Worm (Caenorhabditis elegans): ENCODE results near the gene M03F8.6.

The M03F8.6 gene

DNA sequence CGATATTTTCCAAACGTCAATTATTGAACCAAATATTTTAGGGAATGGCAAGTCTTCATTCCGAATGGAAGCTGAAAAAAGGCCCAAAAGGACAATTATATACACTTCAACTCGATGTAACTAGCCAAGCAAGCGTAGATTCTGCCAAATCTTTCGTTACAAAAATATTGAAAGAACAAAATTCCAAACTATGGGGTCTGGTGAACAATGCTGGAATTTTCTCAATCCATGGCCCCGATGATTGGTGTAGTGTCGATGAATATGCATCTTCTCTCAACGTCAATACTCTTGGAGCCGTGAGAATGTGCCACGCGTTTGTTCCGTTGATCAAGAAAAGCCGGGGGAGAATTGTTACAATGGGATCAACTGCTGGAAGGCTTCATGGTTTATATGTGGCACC lies 29.6 kb upstream of the M03F8.6 start:
- no peak for TF ChIP-seq F13C5.2 (tag; optimal IDR thresholded peaks at IDR 0.05)
- TF ChIP-seq tbx-37 (GFP tag; conservative IDR thresholded peaks at IDR 0.05), result no peak
- no peak for TF ChIP-seq pes-1 (GFP tag; IDR thresholded peaks at IDR 0.05)
- no peak for TF ChIP-seq ets-7 (tag; optimal IDR thresholded peaks at IDR 0.05)
- TF ChIP-seq aly-1 (tag; optimal IDR thresholded peaks at IDR 0.05), result no peak
- TF ChIP-seq sea-1 (GFP tag; conservative IDR thresholded peaks at IDR 0.05), result no peak
- no peak for TF ChIP-seq flt-1 (GFP tag; IDR thresholded peaks at IDR 0.05)
- no peak for TF ChIP-seq tbx-11 (GFP tag; IDR thresholded peaks at IDR 0.05)
- no peak for TF ChIP-seq hmbx-1 (tag; optimal IDR thresholded peaks at IDR 0.05)
- TF ChIP-seq ama-1 (optimal IDR thresholded peaks at IDR 0.05), result no peak
- TF ChIP-seq ceh-36 (tag; optimal IDR thresholded peaks at IDR 0.05), result no peak
- TF ChIP-seq tra-4 (tag; optimal IDR thresholded peaks at IDR 0.05), result no peak
- TF ChIP-seq B0310.2 (tag; optimal IDR thresholded peaks at IDR 0.05), result no peak
- TF ChIP-seq hnd-1 (tag; optimal IDR thresholded peaks at IDR 0.05), result no peak
- TF ChIP-seq hmg-4 (GFP tag; optimal IDR thresholded peaks at IDR 0.05), result no peak
- no peak for TF ChIP-seq scrt-1 (GFP tag; IDR thresholded peaks at IDR 0.05)
- TF ChIP-seq ceh-13 (GFP tag; optimal IDR thresholded peaks at IDR 0.05), result no peak

DNA sequence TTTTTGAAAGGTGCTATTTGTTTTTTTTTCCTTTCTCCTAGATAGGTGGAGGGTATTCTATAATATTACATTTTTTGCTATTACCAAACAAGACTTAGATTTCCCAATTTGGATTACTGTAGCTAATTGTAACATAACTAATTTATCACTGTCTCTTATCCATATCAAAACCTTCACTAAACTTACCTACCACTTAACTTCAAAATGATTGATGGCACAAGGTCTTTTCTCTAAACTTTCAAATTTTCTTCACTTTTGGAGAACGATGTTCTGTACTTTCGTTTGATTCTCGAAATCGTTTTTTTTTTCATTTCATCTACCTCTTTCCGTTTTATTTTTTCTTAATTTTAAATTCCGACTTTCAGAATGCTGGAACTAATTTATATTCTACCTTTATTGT lies 28.7 kb upstream of the M03F8.6 start, which contains the start of gene dhs-16:
Gene dhs-16, plus strand, starts transcription at position 366 of the 400 bp plus-strand sequence.
- TF ChIP-seq flt-1 (GFP tag; IDR thresholded peaks at IDR 0.05) (no peak), hmbx-1 (tag; optimal IDR thresholded peaks at IDR 0.05) (no peak), B0310.2 (tag; optimal IDR thresholded peaks at IDR 0.05) (no peak), hmg-4 (GFP tag; optimal IDR thresholded peaks at IDR 0.05) (no peak), F13C5.2 (tag; optimal IDR thresholded peaks at IDR 0.05) (no peak), tbx-11 (GFP tag; IDR thresholded peaks at IDR 0.05) (no peak), aly-1 (tag; optimal IDR thresholded peaks at IDR 0.05) (no peak), scrt-1 (GFP tag; IDR thresholded peaks at IDR 0.05) (no peak), sea-1 (GFP tag; conservative IDR thresholded peaks at IDR 0.05) (no peak), ceh-36 (tag; optimal IDR thresholded peaks at IDR 0.05) (no peak), tra-4 (tag; optimal IDR thresholded peaks at IDR 0.05) (no peak), hnd-1 (tag; optimal IDR thresholded peaks at IDR 0.05) (no peak), ets-7 (tag; optimal IDR thresholded peaks at IDR 0.05) (no peak), pes-1 (GFP tag; IDR thresholded peaks at IDR 0.05) (no peak), ceh-13 (GFP tag; optimal IDR thresholded peaks at IDR 0.05) (no peak), ama-1 (optimal IDR thresholded peaks at IDR 0.05) (no peak), tbx-37 (GFP tag; conservative IDR thresholded peaks at IDR 0.05) (no peak)

- TF ChIP-seq flt-1 (GFP tag; IDR thresholded peaks at IDR 0.05), result no peak
- no peak for TF ChIP-seq ceh-36 (tag; optimal IDR thresholded peaks at IDR 0.05)
- no peak for TF ChIP-seq tbx-11 (GFP tag; IDR thresholded peaks at IDR 0.05)
- no peak for TF ChIP-seq pes-1 (GFP tag; IDR thresholded peaks at IDR 0.05)
- no peak for TF ChIP-seq ama-1 (optimal IDR thresholded peaks at IDR 0.05)
- no peak for TF ChIP-seq tbx-37 (GFP tag; conservative IDR thresholded peaks at IDR 0.05)
- no peak for TF ChIP-seq hmbx-1 (tag; optimal IDR thresholded peaks at IDR 0.05)
- TF ChIP-seq scrt-1 (GFP tag; IDR thresholded peaks at IDR 0.05), result no peak
- no peak for TF ChIP-seq F13C5.2 (tag; optimal IDR thresholded peaks at IDR 0.05)
- TF ChIP-seq B0310.2 (tag; optimal IDR thresholded peaks at IDR 0.05), result no peak
- no peak for TF ChIP-seq hnd-1 (tag; optimal IDR thresholded peaks at IDR 0.05)
- TF ChIP-seq ceh-13 (GFP tag; optimal IDR thresholded peaks at IDR 0.05), result no peak
These were observed 28.1 kb upstream of the M03F8.6 start for ce11 chrV:5982722-5983121.

- no peak for TF ChIP-seq ets-7 (tag; optimal IDR thresholded peaks at IDR 0.05)
- no peak for TF ChIP-seq aly-1 (tag; optimal IDR thresholded peaks at IDR 0.05)
- TF ChIP-seq sea-1 (GFP tag; conservative IDR thresholded peaks at IDR 0.05), result no peak
- TF ChIP-seq pes-1 (GFP tag; IDR thresholded peaks at IDR 0.05), result no peak
- no peak for TF ChIP-seq ceh-13 (GFP tag; optimal IDR thresholded peaks at IDR 0.05)
- TF ChIP-seq F13C5.2 (tag; optimal IDR thresholded peaks at IDR 0.05), result no peak
- no peak for TF ChIP-seq flt-1 (GFP tag; IDR thresholded peaks at IDR 0.05)
- no peak for TF ChIP-seq B0310.2 (tag; optimal IDR thresholded peaks at IDR 0.05)
- TF ChIP-seq scrt-1 (GFP tag; IDR thresholded peaks at IDR 0.05), result no peak
- no peak for TF ChIP-seq hnd-1 (tag; optimal IDR thresholded peaks at IDR 0.05)
- no peak for TF ChIP-seq hmg-4 (GFP tag; optimal IDR thresholded peaks at IDR 0.05)
- no peak for TF ChIP-seq ceh-36 (tag; optimal IDR thresholded peaks at IDR 0.05)
- TF ChIP-seq ama-1 (optimal IDR thresholded peaks at IDR 0.05), result no peak
- TF ChIP-seq tbx-37 (GFP tag; conservative IDR thresholded peaks at IDR 0.05), result no peak
- no peak for TF ChIP-seq tra-4 (tag; optimal IDR thresholded peaks at IDR 0.05)
- TF ChIP-seq tbx-11 (GFP tag; IDR thresholded peaks at IDR 0.05), result no peak
- TF ChIP-seq hmbx-1 (tag; optimal IDR thresholded peaks at IDR 0.05), result no peak
These were observed 21.1 kb upstream of the M03F8.6 start, which contains the start of gene acy-2 for ce11 chrV:5975724-5976123. Gene acy-2, plus strand, starts transcription at chrV:5976024.

DNA sequence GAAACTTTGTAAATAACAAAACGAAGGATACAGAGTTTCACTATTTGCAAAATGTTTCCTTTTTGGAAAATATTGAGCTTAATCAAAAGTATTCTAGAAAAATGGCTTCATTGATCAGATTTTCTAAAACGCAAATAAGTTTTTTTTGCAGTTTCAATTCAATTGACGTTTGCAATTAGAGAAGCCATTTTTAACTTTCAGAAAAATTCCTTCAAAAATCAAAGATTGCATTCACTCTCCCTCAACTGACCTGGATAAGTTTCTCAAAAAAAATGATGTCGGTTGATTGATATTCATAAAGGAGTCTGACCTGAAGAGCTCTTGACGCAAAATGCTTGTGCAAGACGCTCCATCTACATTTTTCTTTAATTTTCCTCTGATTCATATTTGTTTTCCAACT lies 19.1 kb upstream of the M03F8.6 start:
- TF ChIP-seq tra-4 (tag; optimal IDR thresholded peaks at IDR 0.05) (no peak), aly-1 (tag; optimal IDR thresholded peaks at IDR 0.05) (no peak), ama-1 (optimal IDR thresholded peaks at IDR 0.05) (no peak), ceh-13 (GFP tag; optimal IDR thresholded peaks at IDR 0.05) (no peak), hmbx-1 (tag; optimal IDR thresholded peaks at IDR 0.05) (no peak), flt-1 (GFP tag; IDR thresholded peaks at IDR 0.05) (no peak), scrt-1 (GFP tag; IDR thresholded peaks at IDR 0.05) (no peak), pes-1 (GFP tag; IDR thresholded peaks at IDR 0.05) (no peak), B0310.2 (tag; optimal IDR thresholded peaks at IDR 0.05) (no peak), hmg-4 (GFP tag; optimal IDR thresholded peaks at IDR 0.05) (no peak), ceh-36 (tag; optimal IDR thresholded peaks at IDR 0.05) (no peak)

DNA sequence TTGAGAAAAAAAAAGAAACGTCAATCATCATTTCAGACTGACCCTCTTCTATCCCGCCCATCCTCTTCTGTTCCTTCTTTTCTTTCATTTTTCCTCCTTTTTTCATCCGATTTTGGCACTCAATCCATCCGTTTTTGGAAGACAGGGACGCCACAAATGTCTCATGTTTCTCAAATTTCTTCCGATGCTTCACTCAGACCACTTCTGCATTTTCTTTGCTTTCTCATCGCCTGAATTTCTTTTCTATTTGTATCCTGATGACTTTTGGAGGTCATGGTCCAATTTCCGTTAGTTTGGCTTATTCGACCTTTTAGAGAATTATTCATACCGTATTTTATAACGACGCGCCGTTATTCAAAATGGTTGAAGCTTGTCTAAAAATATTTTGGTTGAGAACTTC lies 17.9 kb upstream of the M03F8.6 start:
- TF ChIP-seq tra-4 (tag; optimal IDR thresholded peaks at IDR 0.05) (no peak), ceh-13 (GFP tag; optimal IDR thresholded peaks at IDR 0.05) (no peak), pes-1 (GFP tag; IDR thresholded peaks at IDR 0.05) (no peak), scrt-1 (GFP tag; IDR thresholded peaks at IDR 0.05) (no peak), hmg-4 (GFP tag; optimal IDR thresholded peaks at IDR 0.05) (no peak), hmbx-1 (tag; optimal IDR thresholded peaks at IDR 0.05) (no peak), ceh-36 (tag; optimal IDR thresholded peaks at IDR 0.05) (no peak), F13C5.2 (tag; optimal IDR thresholded peaks at IDR 0.05) (no peak), hnd-1 (tag; optimal IDR thresholded peaks at IDR 0.05) (no peak), B0310.2 (tag; optimal IDR thresholded peaks at IDR 0.05) (no peak), aly-1 (tag; optimal IDR thresholded peaks at IDR 0.05) (no peak), tbx-11 (GFP tag; IDR thresholded peaks at IDR 0.05) (no peak), ets-7 (tag; optimal IDR thresholded peaks at IDR 0.05) (no peak), sea-1 (GFP tag; conservative IDR thresholded peaks at IDR 0.05) (no peak), tbx-37 (GFP tag; conservative IDR thresholded peaks at IDR 0.05) (no peak), ama-1 (optimal IDR thresholded peaks at IDR 0.05) (no peak), flt-1 (GFP tag; IDR thresholded peaks at IDR 0.05) (no peak)
